Fruit fly (Drosophila melanogaster): ENCODE data around the gene Nhe1.

Nhe1 gene

DNA sequence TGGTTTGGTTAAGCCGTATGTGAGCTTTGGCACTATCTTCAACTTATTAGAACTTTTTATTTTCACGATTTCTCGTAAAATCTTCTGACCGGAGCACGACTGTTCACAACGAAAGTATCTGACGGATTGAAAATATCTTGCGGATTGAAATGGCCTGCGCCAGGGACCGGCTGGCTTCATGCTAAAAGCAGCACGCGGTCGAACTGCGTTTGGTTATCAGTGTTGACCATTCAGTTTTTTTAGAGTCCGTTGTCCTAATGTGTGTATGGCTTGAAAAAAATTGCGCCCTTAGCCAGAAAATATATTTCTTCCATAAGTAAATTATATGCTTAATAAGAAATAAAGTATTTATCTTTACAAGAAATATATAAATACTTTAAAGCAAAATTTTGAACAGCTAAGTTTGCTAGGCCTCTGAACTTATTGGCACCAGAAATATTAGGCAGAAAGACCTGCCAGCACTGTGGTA is 19.2 kb downstream of the Nhe1 start, which contains the start of gene net (continued):
- peak in 1 of 2 experiments; percentile 58 for TF ChIP-seq eve (GFP tag; optimal IDR thresholded peaks at IDR 0.05)
- no peak for TF ChIP-seq ham (GFP tag; IDR thresholded peaks at IDR 0.05)
- TF ChIP-seq Bteb2 (GFP tag; optimal IDR thresholded peaks at IDR 0.05) = no peak
- no peak for TF ChIP-seq CG7357 (GFP tag; IDR thresholded peaks at IDR 0.05)
- no peak for TF ChIP-seq CG8765 (GFP tag; IDR thresholded peaks at IDR 0.05)
- TF ChIP-seq H15 (GFP tag; IDR thresholded peaks at IDR 0.05) = no peak
- TF ChIP-seq PHDP (tag; optimal IDR thresholded peaks at IDR 0.05) = peak; percentile 77
- TF ChIP-seq Med (GFP tag) = peak; percentile 84
- TF ChIP-seq gsb-n (tag; optimal IDR thresholded peaks at IDR 0.05) = peak; percentile 64
- peak; percentile 35; the same call in 1 of the 2 replicates for TF ChIP-seq chm (GFP tag; IDR thresholded peaks at IDR 0.05)
- peak; percentile 14 for TF ChIP-seq jing (GFP tag; optimal IDR thresholded peaks at IDR 0.05)
- TF ChIP-seq unpg (GFP tag; optimal IDR thresholded peaks at IDR 0.05) = peak; percentile 63
- peak; percentile 60 for TF ChIP-seq kah (GFP tag; optimal IDR thresholded peaks at IDR 0.05)
- TF ChIP-seq sqz (GFP tag; optimal IDR thresholded peaks at IDR 0.05) = peak; percentile 74
- TF ChIP-seq Vsx1 (GFP tag; optimal IDR thresholded peaks at IDR 0.05) = peak; percentile 46
- peak; percentile 26; the same call in 1 of the 2 replicates for TF ChIP-seq CG42726 (GFP tag; IDR thresholded peaks at IDR 0.05; ENCODE audit: partially characterized antibody)
- no peak for TF ChIP-seq CG9876 (GFP tag; optimal IDR thresholded peaks at IDR 0.05)
- TF ChIP-seq CG3065 (GFP tag; optimal IDR thresholded peaks at IDR 0.05) = no peak
- peak; percentile 85 for TF ChIP-seq NfI (GFP tag; optimal IDR thresholded peaks at IDR 0.05)
- TF ChIP-seq Nf-YC (tag; optimal IDR thresholded peaks at IDR 0.05) = peak; percentile 81
- peak; percentile 65 for TF ChIP-seq HHEX (GFP tag; optimal IDR thresholded peaks at IDR 0.05)
- peak; percentile 73 for TF ChIP-seq bcd (GFP tag; optimal IDR thresholded peaks at IDR 0.05)
- TF ChIP-seq dm (GFP tag; optimal IDR thresholded peaks at IDR 0.05) = peak; percentile 15
- no peak for TF ChIP-seq CG3726 (GFP tag; IDR thresholded peaks at IDR 0.05)
- TF ChIP-seq CG10366 (GFP tag; IDR thresholded peaks at IDR 0.05) = peak; percentile 26; the same call in 1 of the 2 replicates
- peak; percentile 80 for TF ChIP-seq CG11504 (tag; optimal IDR thresholded peaks at IDR 0.05)
- no peak for TF ChIP-seq Lpt (GFP tag; optimal IDR thresholded peaks at IDR 0.05)
- TF ChIP-seq Eip74EF (GFP tag; optimal IDR thresholded peaks at IDR 0.05) = peak in 1 of 2 experiments; percentile 64
- peak; percentile 76 for TF ChIP-seq dmrt99B (tag; optimal IDR thresholded peaks at IDR 0.05)
- no peak for TF ChIP-seq cg (GFP tag; optimal IDR thresholded peaks at IDR 0.05)
- peak; percentile 87 for TF ChIP-seq grau (tag; optimal IDR thresholded peaks at IDR 0.05)
- peak; percentile 39 for TF ChIP-seq CG1529 (GFP tag; optimal IDR thresholded peaks at IDR 0.05)
- peak; percentile 18 for TF ChIP-seq CG3407 (GFP tag; optimal IDR thresholded peaks at IDR 0.05)
- TF ChIP-seq sd (tag; optimal IDR thresholded peaks at IDR 0.05) = peak; percentile 48
- peak; percentile 69 for TF ChIP-seq CG17568 (GFP tag; optimal IDR thresholded peaks at IDR 0.05)
- peak; percentile 71 for TF ChIP-seq CG18619 (GFP tag; optimal IDR thresholded peaks at IDR 0.05)
- peak; percentile 90 for TF ChIP-seq Fer1 (GFP tag; optimal IDR thresholded peaks at IDR 0.05)
- TF ChIP-seq CG4328 (GFP tag; optimal IDR thresholded peaks at IDR 0.05) = peak; percentile 74
- TF ChIP-seq sna (GFP tag; IDR thresholded peaks at IDR 0.05; ENCODE audit: partially characterized antibody) = no peak
- TF ChIP-seq CG8359 (GFP tag; optimal IDR thresholded peaks at IDR 0.05; ENCODE audit: borderline replicate concordance) = no peak
- no peak for TF ChIP-seq CG1792 (GFP tag; optimal IDR thresholded peaks at IDR 0.05)
- no peak for TF ChIP-seq pum (GFP tag; optimal IDR thresholded peaks at IDR 0.05)
- TF ChIP-seq Usf (GFP tag; optimal IDR thresholded peaks at IDR 0.05) = no peak
- TF ChIP-seq zfh2 (GFP tag; optimal IDR thresholded peaks at IDR 0.05) = no peak
- peak; percentile 62 for TF ChIP-seq CG10267 (tag; optimal IDR thresholded peaks at IDR 0.05)
- TF ChIP-seq CG8281 (tag; optimal IDR thresholded peaks at IDR 0.05) = peak; percentile 58
- TF ChIP-seq Ets97D (GFP tag; optimal IDR thresholded peaks at IDR 0.05) = no peak
- TF ChIP-seq ab (GFP tag; optimal IDR thresholded peaks at IDR 0.05) = no peak
- TF ChIP-seq Chrac-16 (GFP tag; optimal IDR thresholded peaks at IDR 0.05) = peak; percentile 37
- TF ChIP-seq E2f2 (GFP tag; IDR thresholded peaks at IDR 0.05) = peak; percentile 12; the same call in 1 of the 2 replicates

All from whole organism, embryonic.